Fruit fly (Drosophila melanogaster) whole organism, prepupa: ENCODE measurements around the gene CG8100.
A peak's percentile ranks its signal among the peaks of the same experiment; 100 is the strongest.

Experiments used
- Blimp-1 ChIP-seq: fragments of 200-800 bp; sonication (Bioruptor generic); optimal IDR thresholded peaks from 3 replicates; lab custom pipeline; 2017; ENCODE audit warnings: missing biosample characterization, missing genetic modification characterization, mild to moderate bottlenecking, moderate library complexity, missing genetic modification reagents
- CG10631 ChIP-seq: fragments of 200-800 bp; sonication (Bioruptor generic); optimal IDR thresholded peaks from 2 replicates; lab custom pipeline; 2016; ENCODE audit warnings: missing biosample characterization, missing genetic modification characterization
- CG11762 ChIP-seq: fragments of 200-800 bp; sonication (Bioruptor generic); optimal IDR thresholded peaks from 3 replicates; lab custom pipeline; 2016; ENCODE audit warnings: missing biosample characterization, missing genetic modification characterization; ENCODE audit not compliant: insufficient read depth
- CG11902 ChIP-seq: fragments of 200-800 bp; sonication (Bioruptor generic); optimal IDR thresholded peaks from 3 replicates; lab custom pipeline; 2016; ENCODE audit warnings: missing biosample characterization, missing genetic modification characterization
- CG15336 ChIP-seq: fragments of 200-800 bp; sonication (Bioruptor generic); IDR thresholded peaks from 2 replicates; pipeline ENCODE4 v1.3.6; 2022; ENCODE audit warnings: missing biosample characterization, missing genetic modification characterization
- CG1621 ChIP-seq: fragments of 200-800 bp; sonication (Bioruptor generic); optimal IDR thresholded peaks from 3 replicates; lab custom pipeline; 2018; ENCODE audit warnings: missing biosample characterization, mild to moderate bottlenecking, missing genetic modification characterization
- CG16779 ChIP-seq: fragments of 200-800 bp; sonication (Bioruptor generic); optimal IDR thresholded peaks from 3 replicates; lab custom pipeline; 2017; ENCODE audit warnings: missing biosample characterization, mild to moderate bottlenecking, missing genetic modification characterization
- CG3032 ChIP-seq: fragments of 200-800 bp; optimal IDR thresholded peaks from 2 replicates; lab custom pipeline; 2019; ENCODE audit warnings: missing biosample characterization, mild to moderate bottlenecking, missing genetic modification characterization, moderate library complexity
- CG3919 ChIP-seq: fragments of 200-800 bp; sonication (Bioruptor generic); optimal IDR thresholded peaks from 3 replicates; lab custom pipeline; 2016; ENCODE audit warnings: missing biosample characterization, missing genetic modification characterization
- CG4318 ChIP-seq: fragments of 200-800 bp; sonication (Bioruptor generic); optimal IDR thresholded peaks from 3 replicates; lab custom pipeline; 2017; ENCODE audit warnings: missing biosample characterization, mild to moderate bottlenecking, missing genetic modification characterization
- CG6163 ChIP-seq: fragments of 200-800 bp; sonication (Bioruptor generic); IDR thresholded peaks from 3 replicates; pipeline ENCODE4 v1.3.6; 2022; ENCODE audit warnings: missing biosample characterization, missing genetic modification characterization
- CG6276 ChIP-seq: fragments of 200-800 bp; sonication (Bioruptor generic); optimal IDR thresholded peaks from 2 replicates; lab custom pipeline; 2017; ENCODE audit warnings: missing biosample characterization, mild to moderate bottlenecking, missing genetic modification characterization
- CG6792 ChIP-seq: fragments of 200-800 bp; sonication (Bioruptor generic); optimal IDR thresholded peaks from 3 replicates; lab custom pipeline; 2016; ENCODE audit warnings: missing biosample characterization, missing genetic modification characterization
- CG6808 ChIP-seq: fragments of 200-800 bp; sonication (Bioruptor generic); optimal IDR thresholded peaks from 3 replicates; lab custom pipeline; 2017; ENCODE audit warnings: missing biosample characterization, missing genetic modification characterization, mild to moderate bottlenecking, moderate library complexity, missing genetic modification reagents
- CG6854 ChIP-seq: fragments of 200-800 bp; sonication (Bioruptor generic); optimal IDR thresholded peaks from 2 replicates; lab custom pipeline; 2017; ENCODE audit warnings: missing biosample characterization, mild to moderate bottlenecking, missing genetic modification characterization
- CG7368 ChIP-seq: fragments of 200-800 bp; sonication (Bioruptor generic); optimal IDR thresholded peaks from 3 replicates; lab custom pipeline; 2016; ENCODE audit warnings: missing biosample characterization, missing genetic modification characterization
- CG8319 ChIP-seq: fragments of 200-800 bp; sonication (Bioruptor generic); optimal IDR thresholded peaks from 3 replicates; lab custom pipeline; 2016; ENCODE audit warnings: missing biosample characterization, missing genetic modification characterization
- CG8632 ChIP-seq: fragments of 200-800 bp; sonication (Bioruptor generic); optimal IDR thresholded peaks from 3 replicates; lab custom pipeline; 2016; ENCODE audit warnings: missing biosample characterization, missing genetic modification characterization
- CG9139 ChIP-seq: fragments of 200-800 bp; sonication (Bioruptor generic); optimal IDR thresholded peaks from 3 replicates; lab custom pipeline; 2017; ENCODE audit warnings: missing biosample characterization, mild to moderate bottlenecking, missing genetic modification characterization
- Eip75B ChIP-seq: fragments of 200-800 bp; sonication (Bioruptor generic); optimal IDR thresholded peaks from 3 replicates; lab custom pipeline; 2016; ENCODE audit warnings: missing biosample characterization, missing genetic modification characterization
- Eip78C ChIP-seq: fragments of 200-800 bp; sonication (Bioruptor generic); peaks from one replicate; lab custom pipeline; 2016; ENCODE audit warnings: missing biosample characterization, missing genetic modification characterization
- Eip93F ChIP-seq: fragments of 200-800 bp; sonication (Bioruptor generic); optimal IDR thresholded peaks from 2 replicates; lab custom pipeline; 2016; ENCODE audit warnings: missing biosample characterization, mild to moderate bottlenecking, missing genetic modification characterization
- Ets21C ChIP-seq: fragments of 200-800 bp; sonication (Bioruptor generic); optimal IDR thresholded peaks from 3 replicates; lab custom pipeline; 2016; ENCODE audit warnings: missing biosample characterization, missing genetic modification characterization
- Gug ChIP-seq: fragments of 200-800 bp; sonication (Bioruptor generic); IDR thresholded peaks from 2 replicates; pipeline ENCODE4 v1.3.6; 2022; ENCODE audit warnings: missing biosample characterization, missing genetic modification characterization
- Hr38 ChIP-seq: sonication (Bioruptor generic); optimal IDR thresholded peaks from 2 replicates; lab custom pipeline; 2016; ENCODE audit warnings: missing biosample characterization, missing genetic modification characterization
- Hr39 ChIP-seq: fragments of 200-800 bp; sonication (Bioruptor generic); optimal IDR thresholded peaks from 2 replicates; lab custom pipeline; 2016; ENCODE audit warnings: missing biosample characterization, missing genetic modification characterization
- Hr4 ChIP-seq: fragments of 200-800 bp; sonication (Bioruptor generic); optimal IDR thresholded peaks from 3 replicates; lab custom pipeline; 2016; ENCODE audit warnings: missing biosample characterization, missing genetic modification characterization
- Lpt ChIP-seq: fragments of 200-800 bp; sonication (Bioruptor generic); optimal IDR thresholded peaks from 3 replicates; lab custom pipeline; 2016; ENCODE audit warnings: missing biosample characterization, missing genetic modification characterization
- Met ChIP-seq: fragments of 200-800 bp; sonication (Bioruptor generic); optimal IDR thresholded peaks from 3 replicates; lab custom pipeline; 2016; ENCODE audit warnings: missing biosample characterization, missing genetic modification characterization
- OdsH ChIP-seq: fragments of 200-800 bp; sonication (Bioruptor generic); optimal IDR thresholded peaks from 3 replicates; lab custom pipeline; 2016; ENCODE audit warnings: missing biosample characterization, missing genetic modification characterization
- Smox ChIP-seq: fragments of 200-800 bp; sonication (Bioruptor generic); optimal IDR thresholded peaks from 3 replicates; lab custom pipeline; 2016; ENCODE audit warnings: missing biosample characterization, missing genetic modification characterization
- Sox102F ChIP-seq: fragments of 200-800 bp; sonication (Bioruptor generic); optimal IDR thresholded peaks from 2 replicates; lab custom pipeline; 2016; ENCODE audit warnings: missing biosample characterization, mild to moderate bottlenecking, missing genetic modification characterization
- Sox14 ChIP-seq: fragments of 200-800 bp; sonication (Bioruptor generic); optimal IDR thresholded peaks from 3 replicates; lab custom pipeline; 2016; ENCODE audit warnings: missing biosample characterization, missing genetic modification characterization
- Sox15 ChIP-seq: fragments of 200-800 bp; sonication (Bioruptor generic); optimal IDR thresholded peaks from 3 replicates; lab custom pipeline; 2016; ENCODE audit warnings: missing biosample characterization, missing genetic modification characterization
- achi ChIP-seq: fragments of 200-800 bp; sonication (Bioruptor generic); optimal IDR thresholded peaks from 3 replicates; lab custom pipeline; 2016; ENCODE audit warnings: missing biosample characterization, missing genetic modification characterization
- cyc ChIP-seq: fragments of 200-800 bp; sonication (Bioruptor generic); optimal IDR thresholded peaks from 3 replicates; lab custom pipeline; 2016; ENCODE audit warnings: missing biosample characterization, missing genetic modification characterization
- dac ChIP-seq: fragments of 200-800 bp; sonication (Bioruptor generic); optimal IDR thresholded peaks from 2 replicates; lab custom pipeline; 2017; ENCODE audit warnings: missing biosample characterization, mild to moderate bottlenecking, missing genetic modification characterization
- dsx ChIP-seq: fragments of 200-800 bp; optimal IDR thresholded peaks from 3 replicates; lab custom pipeline; 2019; ENCODE audit warnings: missing biosample characterization, mild to moderate bottlenecking, missing genetic modification characterization, moderate library complexity; ENCODE audit not compliant: poor library complexity, severe bottlenecking
- eg ChIP-seq: fragments of 200-800 bp; sonication (Bioruptor generic); IDR thresholded peaks from 3 replicates; pipeline ENCODE4 v1.3.6; 2022; ENCODE audit warnings: missing biosample characterization, missing genetic modification characterization
- fd85E ChIP-seq: fragments of 200-800 bp; sonication (Bioruptor generic); optimal IDR thresholded peaks from 3 replicates; lab custom pipeline; 2016; ENCODE audit warnings: missing biosample characterization, missing genetic modification characterization
- fkh ChIP-seq: fragments of 200-800 bp; sonication (Bioruptor generic); optimal IDR thresholded peaks from 3 replicates; lab custom pipeline; 2017; ENCODE audit warnings: missing biosample characterization, mild to moderate bottlenecking, missing genetic modification characterization, moderate library complexity
- lz ChIP-seq: fragments of 200-800 bp; sonication (Bioruptor generic); optimal IDR thresholded peaks from 3 replicates; lab custom pipeline; 2016; ENCODE audit warnings: missing biosample characterization, missing genetic modification characterization
- spab ChIP-seq: fragments of 200-800 bp; sonication (Bioruptor generic); optimal IDR thresholded peaks from 2 replicates; lab custom pipeline; 2017; ENCODE audit warnings: missing biosample characterization, mild to moderate bottlenecking, missing genetic modification characterization, missing genetic modification reagents
- ss ChIP-seq, 2 experiments: fragments of 200-800 bp; sonication (Bioruptor generic); optimal IDR thresholded peaks; 2 replicates in 1 of 2; 3 replicates in 1 of 2; lab custom pipeline; 2017 to 2018; ENCODE audit warnings: mild to moderate bottlenecking in 2 of 2, missing biosample characterization in 2 of 2, missing genetic modification characterization in 2 of 2, moderate library complexity in 1 of 2
- svp ChIP-seq: fragments of 200-800 bp; sonication (Bioruptor generic); peaks from one replicate; lab custom pipeline; 2016; ENCODE audit warnings: missing biosample characterization, missing genetic modification characterization
- topi ChIP-seq: fragments of 200-800 bp; sonication (Bioruptor generic); optimal IDR thresholded peaks from 3 replicates; lab custom pipeline; 2016; ENCODE audit warnings: missing biosample characterization, missing genetic modification characterization

CG8100 gene

dm6 chr3L:14083283-14083682 is at the start of gene CG8100 (continued):
- TF ChIP-seq Ets21C (GFP tag; lab: Kevin White, UChicago) (peak; percentile 35), CG8632 (GFP tag; lab: Kevin White, UChicago) (peak; percentile 37), CG6854 (GFP tag; lab: Kevin White, UChicago) (no peak), dac (no peak), Hr4 (peak; percentile 72), eg (no peak; the same call in 2 of the 3 replicates), Eip93F (no peak), fkh (GFP tag; lab: Kevin White, UChicago) (no peak)

dm6 chr3L:14034476-14034875 is 48.9 kb upstream of the CG8100 start, which contains the start of gene CG6661:
CG6661 (plus strand) TSS chr3L:14034776.
- no peak for TF ChIP-seq CG11762
- TF ChIP-seq CG8319 = no peak
- no peak for TF ChIP-seq Blimp-1 (GFP tag; lab: Kevin White, UChicago)
- TF ChIP-seq CG6163 (GFP tag; lab: Robert Waterston, UW) = no peak
- TF ChIP-seq CG15336 = no peak
- TF ChIP-seq achi (GFP tag; lab: Kevin White, UChicago) = no peak
- no peak for TF ChIP-seq Eip78C (GFP tag; lab: Kevin White, UChicago)
- TF ChIP-seq Smox (GFP tag; lab: Kevin White, UChicago) = no peak
- no peak for TF ChIP-seq CG4318 (GFP tag; lab: Kevin White, UChicago)
- no peak for TF ChIP-seq ss (GFP tag; optimal IDR thresholded peaks at IDR 0.05; lab: Kevin White, UChicago)
- no peak for TF ChIP-seq CG1621 (tag; lab: Kevin White, UChicago)
- TF ChIP-seq Sox14 (GFP tag; lab: Kevin White, UChicago) = no peak

- peak; percentile 49 for TF ChIP-seq CG16779
- TF ChIP-seq Hr39 = no peak
- no peak for TF ChIP-seq CG6792 (GFP tag; lab: Kevin White, UChicago)
- TF ChIP-seq CG1621 (tag; lab: Kevin White, UChicago) = peak; percentile 39
- TF ChIP-seq Ets21C (GFP tag; lab: Kevin White, UChicago) = no peak
- TF ChIP-seq fd85E = no peak
- peak; percentile 53 for TF ChIP-seq svp (GFP tag; lab: Kevin White, UChicago)
- TF ChIP-seq Sox102F (GFP tag; lab: Kevin White, UChicago) = peak; percentile 27
- TF ChIP-seq achi (GFP tag; lab: Kevin White, UChicago) = peak; percentile 26
- peak; percentile 31 for TF ChIP-seq CG9139
- TF ChIP-seq CG15336 = no peak
- TF ChIP-seq ss (GFP tag; optimal IDR thresholded peaks at IDR 0.05; lab: Kevin White, UChicago) = peak; percentile 33 to 69
- no peak for TF ChIP-seq CG8319
- TF ChIP-seq Smox (GFP tag; lab: Kevin White, UChicago) = no peak
- peak; percentile 71 for TF ChIP-seq Eip78C (GFP tag; lab: Kevin White, UChicago)
- TF ChIP-seq Blimp-1 (GFP tag; lab: Kevin White, UChicago) = no peak
- peak; percentile 2 for TF ChIP-seq CG3032 (tag; lab: Kevin White, UChicago)
- TF ChIP-seq CG6163 (GFP tag; lab: Robert Waterston, UW) = no peak
- no peak for TF ChIP-seq CG3919
- no peak for TF ChIP-seq CG6276 (GFP tag; lab: Kevin White, UChicago)
- peak; percentile 25 for TF ChIP-seq topi (GFP tag; lab: Kevin White, UChicago)
- TF ChIP-seq Sox14 (GFP tag; lab: Kevin White, UChicago) = peak; percentile 17
- TF ChIP-seq dsx = no peak
- no peak for TF ChIP-seq spab (GFP tag; lab: Kevin White, UChicago)
- TF ChIP-seq CG6854 (GFP tag; lab: Kevin White, UChicago) = peak; percentile 56
- TF ChIP-seq eg = peak; percentile 23; the same call in 1 of the 3 replicates
- no peak for TF ChIP-seq Lpt (GFP tag; lab: Kevin White, UChicago)
- TF ChIP-seq Eip75B (GFP tag; lab: Kevin White, UChicago) = peak; percentile 6
- TF ChIP-seq Met (GFP tag; lab: Kevin White, UChicago) = no peak
- no peak for TF ChIP-seq Gug (GFP tag; lab: Robert Waterston, UW)
- no peak for TF ChIP-seq CG6808 (GFP tag; lab: Kevin White, UChicago)
- TF ChIP-seq lz (GFP tag; lab: Kevin White, UChicago) = peak; percentile 27
- no peak for TF ChIP-seq OdsH (GFP tag; lab: Kevin White, UChicago)
- no peak for TF ChIP-seq CG11902 (GFP tag; lab: Kevin White, UChicago)
- no peak for TF ChIP-seq CG10631 (GFP tag; lab: Kevin White, UChicago)
- no peak for TF ChIP-seq CG4318 (GFP tag; lab: Kevin White, UChicago)
- no peak for TF ChIP-seq Hr38 (GFP tag; lab: Kevin White, UChicago)
- TF ChIP-seq fkh (GFP tag; lab: Kevin White, UChicago) = no peak
- no peak for TF ChIP-seq CG7368 (GFP tag; lab: Kevin White, UChicago)
- TF ChIP-seq cyc (GFP tag; lab: Kevin White, UChicago) = no peak
- no peak for TF ChIP-seq dac
- TF ChIP-seq Sox15 = no peak
Measured at dm6 chr3L:14036867-14037313, 46.5 kb upstream of the CG8100 start, which contains the start of gene Hsp110. Hsp110 (plus strand) TSS chr3L:14037019.
